Worm (Caenorhabditis elegans): ENCODE measurements around the gene irld-9.
"Not testable (repeated sequence)": the region's sequence is repeated elsewhere in the genome, so short reads cannot be mapped to it uniquely, and the experiment has no call there.

Gene irld-9

DNA sequence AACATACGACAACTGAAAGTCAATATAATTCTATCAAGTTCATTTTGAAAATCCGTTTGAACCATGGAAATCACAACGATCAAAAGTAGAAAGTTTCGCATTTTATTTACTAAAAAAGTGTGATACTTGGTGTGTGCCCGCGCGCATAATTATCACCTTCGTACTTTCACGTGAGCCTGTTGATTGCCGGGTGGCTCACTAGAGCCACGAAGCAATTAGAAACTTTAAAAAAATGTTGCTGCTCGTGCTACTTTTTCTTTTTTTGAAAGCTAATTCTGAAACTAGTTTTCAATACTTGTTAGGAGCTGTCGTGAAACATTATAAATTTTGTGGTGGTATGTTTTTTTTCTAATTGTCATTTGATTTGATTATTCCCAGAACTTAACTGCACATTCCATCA, at the start of gene irld-9, which contains the start of gene irld-33:
Gene irld-9 (minus strand): TSS at position 101 of the 400 bp plus-strand sequence.
Gene irld-33 (plus strand): TSS at position 209 of the 400 bp plus-strand sequence.
- TF ChIP-seq dao-5 (tag; optimal IDR thresholded peaks at IDR 0.05) (no peak), W03F9.2 (tag; optimal IDR thresholded peaks at IDR 0.05) (no peak), him-1 (tag; optimal IDR thresholded peaks at IDR 0.05) (no peak)

DNA sequence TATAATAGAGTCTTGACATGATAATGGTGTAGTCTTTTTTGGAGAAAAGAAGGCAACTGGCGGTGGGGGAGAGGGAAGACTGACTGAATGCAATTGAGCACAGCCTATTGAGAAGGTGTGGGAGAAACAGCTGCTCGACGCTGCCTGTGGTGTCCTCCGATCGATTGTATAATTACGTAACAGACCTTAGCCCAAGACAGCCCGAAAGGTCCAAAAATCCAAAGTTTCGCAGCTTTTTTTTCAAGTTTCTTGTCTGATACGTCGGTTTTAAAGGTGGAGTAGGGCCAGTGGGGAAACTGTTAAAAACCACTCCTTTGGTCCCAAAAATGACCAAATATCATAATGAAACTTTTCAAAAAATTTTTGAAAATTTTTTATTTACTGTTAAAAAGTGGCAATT, 49.3 kb upstream of the irld-9 start, which contains the start of the genes C08F1.6 and fbxb-13:
Gene C08F1.6 (minus strand): TSS at position 101 of the 400 bp plus-strand sequence.
Gene fbxb-13 (plus strand): TSS at position 191 of the 400 bp plus-strand sequence.
- TF ChIP-seq dao-5 (tag; optimal IDR thresholded peaks at IDR 0.05) (no peak), W03F9.2 (tag; optimal IDR thresholded peaks at IDR 0.05) (no peak), him-1 (tag; optimal IDR thresholded peaks at IDR 0.05) (no peak)

DNA sequence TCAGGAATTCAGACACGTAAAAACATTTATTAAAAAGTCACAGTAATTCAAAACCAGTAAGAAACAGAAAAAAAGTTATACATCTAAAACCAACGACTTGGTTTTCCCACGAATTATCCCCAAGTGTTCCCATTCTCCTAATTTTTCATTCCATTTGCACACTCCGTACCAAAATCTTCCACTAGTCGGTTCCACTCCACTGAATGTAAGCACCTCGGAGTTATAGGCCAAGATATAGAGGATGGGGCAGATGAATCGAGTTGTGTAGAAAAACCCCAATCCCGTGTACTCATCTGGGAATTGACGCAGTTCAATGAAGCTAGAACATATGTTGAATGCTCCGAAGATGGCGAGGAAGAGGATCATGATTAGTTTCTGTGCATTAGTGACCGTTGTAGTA, 48.5 kb upstream of the irld-9 start:
- TF ChIP-seq dao-5 (tag; optimal IDR thresholded peaks at IDR 0.05) = no peak
- no peak for TF ChIP-seq W03F9.2 (tag; optimal IDR thresholded peaks at IDR 0.05)
- no peak for TF ChIP-seq him-1 (tag; optimal IDR thresholded peaks at IDR 0.05)

DNA sequence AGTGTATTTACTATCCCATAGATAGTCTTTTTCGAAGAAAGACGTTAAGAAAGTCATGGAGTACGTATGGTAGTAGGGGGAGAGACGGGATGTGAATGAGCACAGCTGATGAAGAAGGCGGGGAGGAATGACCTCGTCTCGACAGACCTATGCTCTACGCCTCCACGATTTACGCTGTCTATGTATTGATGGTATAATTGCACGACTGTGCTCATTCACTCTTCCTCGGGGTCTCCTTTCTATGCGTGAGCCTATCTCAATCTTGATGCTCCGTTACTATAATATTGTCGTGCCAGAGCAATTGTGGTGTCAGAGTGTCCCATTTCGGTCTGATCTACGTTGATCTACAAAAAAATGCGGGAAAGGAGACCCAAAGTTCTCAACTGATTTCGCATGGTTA, 47.5 kb upstream of the irld-9 start, which contains the start of gene C08F1.10:
Gene C08F1.10 (minus strand): TSS at position 101 of the 400 bp plus-strand sequence.
- TF ChIP-seq him-1 (tag; optimal IDR thresholded peaks at IDR 0.05) = no peak

DNA sequence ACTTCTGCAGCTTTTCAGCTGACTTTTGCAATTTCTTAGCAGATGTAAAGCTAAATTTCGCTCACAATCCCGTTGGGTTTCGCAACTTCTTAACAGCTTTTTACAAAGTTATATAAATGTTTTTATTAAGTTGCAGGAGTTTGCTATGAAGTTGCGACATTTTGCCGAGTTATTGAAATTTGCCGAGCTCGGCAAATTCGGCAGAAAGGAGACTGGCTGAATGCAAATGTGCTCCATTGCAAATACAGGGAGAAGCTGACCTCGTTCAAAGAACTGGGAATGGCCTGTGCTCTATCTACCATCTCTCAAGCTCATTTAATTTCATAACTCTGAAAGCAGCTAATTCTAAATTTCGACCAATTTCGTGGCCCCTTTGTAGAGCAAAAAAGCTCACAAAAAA, 46.1 kb upstream of the irld-9 start, which contains the start of gene C08F1.11:
Gene C08F1.11 (minus strand): TSS at position 101 of the 400 bp plus-strand sequence.
- TF ChIP-seq him-1 (tag; optimal IDR thresholded peaks at IDR 0.05) (no peak), dao-5 (tag; optimal IDR thresholded peaks at IDR 0.05) (no peak), W03F9.2 (tag; optimal IDR thresholded peaks at IDR 0.05) (no peak)

DNA sequence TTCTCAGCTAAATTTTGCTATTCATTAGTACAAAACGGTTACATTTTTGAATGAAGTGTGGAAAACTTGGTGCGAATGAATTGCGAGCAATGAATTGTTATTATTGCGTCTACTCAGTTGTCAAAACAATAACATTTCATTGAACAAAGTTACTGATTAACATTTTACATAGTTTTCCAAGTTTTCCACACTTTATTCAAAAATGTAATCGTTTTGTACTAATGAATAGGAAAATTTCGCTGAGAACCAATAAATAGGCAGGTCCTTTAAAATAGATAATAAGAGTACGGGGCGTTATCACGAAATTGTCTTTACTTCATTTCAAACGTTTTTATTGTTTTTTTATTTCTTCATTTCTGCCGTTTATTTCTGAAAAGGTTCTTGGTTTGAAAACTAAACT, 43.7 kb upstream of the irld-9 start, which contains the start of gene math-4:
Gene math-4 (minus strand): TSS at position 101 of the 400 bp plus-strand sequence.
- TF ChIP-seq him-1 (tag; optimal IDR thresholded peaks at IDR 0.05) = no peak
- no peak for TF ChIP-seq W03F9.2 (tag; optimal IDR thresholded peaks at IDR 0.05)
- no peak for TF ChIP-seq dao-5 (tag; optimal IDR thresholded peaks at IDR 0.05)

DNA sequence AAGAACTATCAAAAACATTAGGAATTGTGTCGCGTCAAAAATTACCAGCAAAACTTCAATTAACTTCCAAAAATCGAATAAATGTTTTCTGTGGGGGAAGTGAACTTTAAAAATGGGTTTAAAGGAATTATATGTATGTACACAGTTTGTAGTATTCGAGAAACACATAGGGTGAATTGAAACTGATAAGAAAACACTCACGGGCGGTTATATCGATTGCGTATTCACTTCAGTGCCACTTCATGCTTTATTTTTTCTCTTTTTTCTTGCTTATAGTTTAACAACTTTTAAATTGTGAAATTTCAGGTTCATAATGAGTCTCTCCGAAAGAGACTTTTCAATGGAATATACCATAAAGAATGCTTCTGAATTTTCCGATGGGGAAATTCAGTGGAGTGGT, 36.5 kb upstream of the irld-9 start, which contains the start of gene F36H5.14:
Gene F36H5.14 (plus strand): TSS at position 301 of the 400 bp plus-strand sequence.
- not testable (repeated sequence) for TF ChIP-seq him-1, dao-5, W03F9.2 (tag; optimal IDR thresholded peaks at IDR 0.05)

DNA sequence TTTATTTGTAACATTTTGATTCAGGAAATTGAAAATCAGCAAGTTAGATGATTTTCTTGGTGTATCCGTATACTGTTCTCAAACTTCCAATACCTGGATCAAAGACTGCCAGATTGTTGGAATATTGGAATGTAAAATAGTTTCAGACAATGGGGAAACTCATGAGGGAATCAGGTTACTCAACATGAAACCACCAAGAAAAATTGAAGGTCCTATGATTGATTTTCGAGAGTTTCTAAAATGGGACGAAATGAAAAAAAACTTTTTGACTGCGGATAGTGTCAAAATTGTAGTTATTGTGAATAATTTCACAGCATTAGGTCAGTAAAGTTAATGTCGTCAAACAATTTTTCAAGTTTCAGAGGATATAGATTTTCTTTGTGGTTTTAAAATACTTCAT, 33.0 kb upstream of the irld-9 start, which contains the start of gene math-3:
Gene math-3 (plus strand): TSS at position 301 of the 400 bp plus-strand sequence.
- no peak for TF ChIP-seq him-1 (tag; optimal IDR thresholded peaks at IDR 0.05)
- no peak for TF ChIP-seq W03F9.2 (tag; optimal IDR thresholded peaks at IDR 0.05)
- TF ChIP-seq dao-5 (tag; optimal IDR thresholded peaks at IDR 0.05) = no peak

DNA sequence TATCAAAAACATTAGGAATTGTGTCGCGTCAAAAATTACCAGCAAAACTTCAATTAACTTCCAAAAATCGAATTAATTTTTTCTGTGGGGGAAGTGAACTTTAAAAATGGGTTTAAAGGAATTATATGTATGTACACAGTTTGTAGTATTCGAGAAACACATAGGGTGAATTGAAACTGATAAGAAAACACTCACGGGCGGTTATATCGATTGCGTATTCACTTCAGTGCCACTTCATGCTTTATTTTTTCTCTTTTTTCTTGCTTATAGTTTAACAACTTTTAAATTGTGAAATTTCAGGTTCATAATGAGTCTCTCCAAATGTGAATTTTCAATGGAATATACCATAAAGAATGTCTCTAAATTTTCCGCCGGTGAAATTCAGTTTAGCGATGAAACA, 32.6 kb upstream of the irld-9 start, which contains the start of gene math-26:
Gene math-26 (plus strand): TSS at position 301 of the 400 bp plus-strand sequence.
- not testable (repeated sequence) for TF ChIP-seq him-1, W03F9.2, dao-5 (tag; optimal IDR thresholded peaks at IDR 0.05)

DNA sequence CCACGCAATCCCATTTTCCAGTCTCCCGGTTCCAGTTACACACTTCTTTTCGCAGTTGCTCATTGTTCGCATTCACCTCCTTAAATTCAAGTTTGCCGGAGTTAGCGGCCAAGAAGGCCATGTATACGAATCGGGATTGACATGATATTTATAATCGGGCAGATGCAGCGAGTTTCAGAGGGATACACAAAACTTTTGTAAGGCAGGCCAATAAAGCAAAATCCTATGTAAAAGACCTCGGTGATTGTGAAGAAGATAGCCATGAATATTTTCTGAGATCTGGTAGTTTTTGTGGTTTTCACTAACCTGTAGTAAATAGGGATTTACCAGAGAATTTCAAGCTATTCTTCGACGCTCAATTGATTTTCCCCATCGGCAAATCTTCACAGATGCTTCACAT, 28.0 kb upstream of the irld-9 start:
- no peak for TF ChIP-seq dao-5 (tag; optimal IDR thresholded peaks at IDR 0.05)
- no peak for TF ChIP-seq W03F9.2 (tag; optimal IDR thresholded peaks at IDR 0.05)
- no peak for TF ChIP-seq him-1 (tag; optimal IDR thresholded peaks at IDR 0.05)

DNA sequence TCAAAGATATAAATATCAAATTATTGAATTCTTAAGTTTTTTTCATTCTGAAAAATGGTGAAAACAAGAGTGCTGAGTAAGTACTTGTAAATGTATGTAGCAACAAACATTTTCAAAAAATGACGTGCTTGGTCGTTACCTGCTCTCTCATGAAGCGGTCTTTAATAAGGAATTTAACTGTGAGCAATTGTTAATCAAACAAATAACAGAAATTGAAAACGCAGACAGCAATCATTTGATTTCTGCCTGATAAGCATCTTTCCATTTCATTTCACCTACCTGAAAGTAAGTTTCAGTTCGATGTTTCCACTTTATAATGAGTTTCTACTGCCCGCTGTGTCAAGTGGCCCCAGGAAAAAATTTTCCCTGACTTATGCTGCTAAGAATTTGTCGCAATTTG, 24.3 kb upstream of the irld-9 start, which contains the start of gene math-28:
Gene math-28 (plus strand): TSS at position 301 of the 400 bp plus-strand sequence.
- TF ChIP-seq dao-5 (tag; optimal IDR thresholded peaks at IDR 0.05) (no peak), him-1 (tag; optimal IDR thresholded peaks at IDR 0.05) (no peak), W03F9.2 (tag; optimal IDR thresholded peaks at IDR 0.05) (no peak)

DNA sequence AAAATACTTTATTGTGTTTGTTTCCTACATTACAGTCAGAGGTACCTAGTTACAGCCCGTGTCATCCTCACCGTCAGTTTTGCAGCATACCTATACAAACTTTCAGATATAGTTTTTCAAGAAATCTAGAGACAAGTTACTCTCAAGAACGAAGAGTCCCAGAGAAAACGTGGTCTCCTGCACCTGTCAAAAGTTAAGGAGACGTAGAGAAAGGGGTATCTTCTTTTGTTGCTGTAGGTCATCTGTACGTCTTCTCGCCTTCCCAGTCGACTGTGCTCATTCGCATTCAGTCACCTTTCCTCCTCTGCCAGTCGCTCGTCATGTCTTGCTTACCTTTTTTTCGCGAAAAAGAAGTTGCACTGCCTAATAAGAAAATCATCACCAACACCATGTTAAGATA, 22.8 kb upstream of the irld-9 start, which contains the start of gene F36H5.4:
Gene F36H5.4 (plus strand): TSS at position 301 of the 400 bp plus-strand sequence.
- no peak for TF ChIP-seq him-1 (tag; optimal IDR thresholded peaks at IDR 0.05)
- TF ChIP-seq dao-5 (tag; optimal IDR thresholded peaks at IDR 0.05) = no peak
- no peak for TF ChIP-seq W03F9.2 (tag; optimal IDR thresholded peaks at IDR 0.05)

DNA sequence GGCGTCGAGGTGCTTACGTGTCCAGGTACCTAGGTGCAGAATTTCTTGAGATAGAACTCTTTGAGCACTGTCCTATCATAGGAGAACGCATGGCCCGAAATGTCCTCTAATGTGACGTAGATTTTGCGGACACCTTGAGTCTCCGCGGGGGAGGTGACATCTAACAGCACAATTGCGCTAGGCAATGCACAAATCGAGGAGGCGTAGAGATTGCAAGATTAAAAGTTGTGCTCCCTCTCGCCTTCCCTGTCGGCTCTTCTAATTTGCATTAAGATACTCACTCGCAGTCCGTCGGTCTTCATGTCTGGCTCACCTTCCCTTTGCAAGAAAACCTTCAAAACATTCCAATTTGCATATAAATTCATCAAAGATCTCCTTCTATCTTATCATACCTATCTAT, 20.9 kb upstream of the irld-9 start, which contains the start of gene F36H5.18:
Gene F36H5.18 (plus strand): TSS at position 301 of the 400 bp plus-strand sequence.
- TF ChIP-seq W03F9.2 (tag; optimal IDR thresholded peaks at IDR 0.05) = no peak
- no peak for TF ChIP-seq dao-5 (tag; optimal IDR thresholded peaks at IDR 0.05)
- no peak for TF ChIP-seq him-1 (tag; optimal IDR thresholded peaks at IDR 0.05)

DNA sequence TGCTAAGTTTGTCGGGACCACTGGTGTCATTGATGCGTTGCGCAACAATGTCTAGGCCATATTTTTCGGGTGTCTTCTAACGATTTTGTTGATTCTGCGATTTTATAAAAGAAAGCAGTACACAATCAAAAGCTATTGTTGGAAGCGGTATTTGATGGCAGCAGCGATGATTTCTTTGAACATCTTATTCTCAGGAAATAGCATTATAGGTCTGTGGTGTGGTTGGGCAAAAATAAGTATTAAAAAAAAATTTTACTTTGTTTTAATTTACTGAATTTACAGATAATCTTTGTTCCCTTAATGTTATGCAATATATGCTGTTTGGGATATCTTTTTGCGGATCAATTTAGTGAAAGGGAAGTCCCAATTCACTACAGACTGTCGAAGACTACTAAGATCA, 18.3 kb upstream of the irld-9 start, which contains the start of gene F36H5.10:
Gene F36H5.10 (plus strand): TSS at position 301 of the 400 bp plus-strand sequence.
- TF ChIP-seq W03F9.2 (tag; optimal IDR thresholded peaks at IDR 0.05) (no peak), him-1 (tag; optimal IDR thresholded peaks at IDR 0.05) (no peak), dao-5 (tag; optimal IDR thresholded peaks at IDR 0.05) (no peak)

Measured in whole organism, L4/young adult.